Fruit fly (Drosophila melanogaster) whole organism, embryonic: Measurements from ENCODE around the gene CG10470.

ENCODE experiments used
- CG10543 ChIP-seq: fragments of 200-800 bp; sonication (Bioruptor generic); optimal IDR thresholded peaks from 3 replicates; lab custom pipeline; 2017; ENCODE audit warnings: missing biosample characterization, mild to moderate bottlenecking, missing genetic modification characterization, moderate library complexity
- CG10654 ChIP-seq: fragments of 200-800 bp; sonication (Bioruptor generic); optimal IDR thresholded peaks from 2 replicates; lab custom pipeline; 2016; ENCODE audit warnings: missing biosample characterization, missing genetic modification characterization
- CG11504 ChIP-seq: fragments of 200-800 bp; sonication (Bioruptor generic); optimal IDR thresholded peaks from 3 replicates; lab custom pipeline; 2019; ENCODE audit warnings: missing biosample characterization, mild to moderate bottlenecking, missing genetic modification characterization, moderate library complexity
- CG11560 ChIP-seq: fragments of 200-800 bp; sonication (Bioruptor generic); IDR thresholded peaks from 3 replicates; pipeline ENCODE4 v1.3.6; 2022; ENCODE audit warnings: missing biosample characterization, missing genetic modification characterization
- CG12071 ChIP-seq: fragments of 200-800 bp; sonication (Bioruptor generic); optimal IDR thresholded peaks from 3 replicates; lab custom pipeline; 2018; ENCODE audit warnings: missing biosample characterization, mild to moderate bottlenecking, missing genetic modification characterization
- CG14710 ChIP-seq: fragments of 200-800 bp; sonication (Bioruptor generic); optimal IDR thresholded peaks from 3 replicates; lab custom pipeline; 2019; ENCODE audit warnings: missing biosample characterization, mild to moderate bottlenecking, missing genetic modification characterization, moderate library complexity
- CG15073 ChIP-seq: fragments of 200-800 bp; sonication (Bioruptor generic); optimal IDR thresholded peaks from 2 replicates; lab custom pipeline; 2016; ENCODE audit warnings: missing biosample characterization, missing genetic modification characterization
- CG18262 ChIP-seq: fragments of 200-800 bp; optimal IDR thresholded peaks from 3 replicates; lab custom pipeline; 2019; ENCODE audit warnings: missing biosample characterization, mild to moderate bottlenecking, missing genetic modification characterization, moderate library complexity
- CG2129 ChIP-seq: fragments of 200-800 bp; sonication (Bioruptor generic); IDR thresholded peaks from 2 replicates; pipeline ENCODE4 v1.3.6; 2022; ENCODE audit warnings: missing biosample characterization, missing genetic modification characterization; ENCODE audit not compliant: partially characterized antibody
- CG34422 ChIP-seq: fragments of 200-800 bp; sonication (Bioruptor generic); IDR thresholded peaks from 3 replicates; pipeline ENCODE4 v1.3.6; 2022; ENCODE audit warnings: missing biosample characterization, missing genetic modification characterization
- CG4424 ChIP-seq: fragments of 200-800 bp; sonication (Bioruptor generic); optimal IDR thresholded peaks from 3 replicates; lab custom pipeline; 2016; ENCODE audit warnings: missing biosample characterization, missing genetic modification characterization
- CG6175 ChIP-seq: fragments of 200-800 bp; sonication (Bioruptor generic); IDR thresholded peaks from 3 replicates; pipeline ENCODE4 v1.3.6; 2022; ENCODE audit warnings: missing biosample characterization, missing genetic modification characterization
- CG7745 ChIP-seq: fragments of 200-800 bp; sonication (Bioruptor generic); optimal IDR thresholded peaks from 2 replicates; lab custom pipeline; 2018; ENCODE audit warnings: missing biosample characterization, mild to moderate bottlenecking, missing genetic modification characterization, moderate library complexity
- CG7928 ChIP-seq: fragments of 200-800 bp; sonication (Bioruptor generic); optimal IDR thresholded peaks from 2 replicates; lab custom pipeline; 2017; ENCODE audit warnings: missing biosample characterization, mild to moderate bottlenecking, missing genetic modification characterization
- CG8765 ChIP-seq: fragments of 200-800 bp; sonication (Bioruptor generic); IDR thresholded peaks from 2 replicates; pipeline ENCODE4 v1.3.6; 2022; ENCODE audit warnings: missing biosample characterization, missing genetic modification characterization
- CG8924 ChIP-seq: fragments of 200-800 bp; optimal IDR thresholded peaks from 3 replicates; lab custom pipeline; 2019; ENCODE audit warnings: missing biosample characterization, mild to moderate bottlenecking, missing genetic modification characterization, moderate library complexity
- CG9932 ChIP-seq: fragments of 200-800 bp; sonication (Bioruptor generic); IDR thresholded peaks from 2 replicates; pipeline ENCODE4 v1.3.6; 2022; ENCODE audit warnings: missing biosample characterization, missing genetic modification characterization
- CoRest ChIP-seq: fragments of 200-800 bp; sonication (Bioruptor generic); optimal IDR thresholded peaks from 3 replicates; lab custom pipeline; 2018; ENCODE audit warnings: missing biosample characterization, mild to moderate bottlenecking, missing genetic modification characterization, moderate library complexity
- Dll ChIP-seq: fragments of 200-800 bp; sonication (Bioruptor generic); IDR thresholded peaks from 4 replicates; pipeline ENCODE4 v1.3.6; 2022; ENCODE audit warnings: missing biosample characterization, missing genetic modification characterization; ENCODE audit not compliant: partially characterized antibody
- Doc3 ChIP-seq: fragments of 200-800 bp; sonication (Bioruptor generic); IDR thresholded peaks from 3 replicates; pipeline ENCODE4 v1.3.6; 2022; ENCODE audit warnings: missing biosample characterization, missing genetic modification characterization; ENCODE audit not compliant: partially characterized antibody
- Dref ChIP-seq: fragments of 200-800 bp; sonication (Bioruptor generic); IDR thresholded peaks from 2 replicates; pipeline ENCODE4 v1.3.6; 2022; ENCODE audit warnings: missing biosample characterization, missing genetic modification characterization
- E2f2 ChIP-seq: fragments of 200-800 bp; sonication (Bioruptor generic); IDR thresholded peaks from 2 replicates; pipeline ENCODE4 v1.3.6; 2022; ENCODE audit warnings: missing biosample characterization, missing genetic modification characterization
- Elba2 ChIP-seq: fragments of 200-800 bp; sonication (Bioruptor generic); optimal IDR thresholded peaks from 3 replicates; lab custom pipeline; 2016; ENCODE audit warnings: missing biosample characterization, missing genetic modification characterization
- Ets65A ChIP-seq: fragments of 200-800 bp; sonication (Bioruptor generic); peaks from one replicate; lab custom pipeline; 2016; ENCODE audit warnings: missing biosample characterization, missing genetic modification characterization
- HLH3B ChIP-seq: fragments of 200-800 bp; sonication (Bioruptor generic); IDR thresholded peaks from 2 replicates; pipeline ENCODE4 v1.3.6; 2022; ENCODE audit warnings: missing biosample characterization, missing genetic modification characterization
- Lim3 ChIP-seq: fragments of 200-800 bp; sonication (Bioruptor generic); IDR thresholded peaks from 2 replicates; pipeline ENCODE4 v1.3.6; 2022; ENCODE audit warnings: missing biosample characterization, missing genetic modification characterization
- Med ChIP-seq: fragments of 200-800 bp; sonication (Bioruptor generic); peaks from one replicate; lab custom pipeline; 2016; ENCODE audit warnings: missing biosample characterization, missing genetic modification characterization, mild to moderate bottlenecking, inconsistent platforms, moderate library complexity
- NFAT ChIP-seq: fragments of 200-800 bp; sonication (Bioruptor generic); IDR thresholded peaks from 2 replicates; pipeline ENCODE4 v1.3.6; 2022; ENCODE audit warnings: missing biosample characterization, missing genetic modification characterization
- Neu2 ChIP-seq: fragments of 200-800 bp; sonication (Bioruptor generic); optimal IDR thresholded peaks from 3 replicates; lab custom pipeline; 2016; ENCODE audit warnings: missing biosample characterization, missing genetic modification characterization, borderline replicate concordance
- Rfx ChIP-seq: fragments of 200-800 bp; sonication (Bioruptor generic); IDR thresholded peaks from 2 replicates; pipeline ENCODE4 v1.3.6; 2022; ENCODE audit warnings: missing biosample characterization, missing genetic modification characterization
- Sox102F ChIP-seq: fragments of 200-800 bp; sonication (Bioruptor generic); optimal IDR thresholded peaks from 2 replicates; lab custom pipeline; 2018; ENCODE audit warnings: missing biosample characterization, mild to moderate bottlenecking, missing genetic modification characterization, moderate library complexity
- Xbp1 ChIP-seq: fragments of 200-800 bp; sonication (Bioruptor generic); optimal IDR thresholded peaks from 3 replicates; lab custom pipeline; 2016; ENCODE audit warnings: missing biosample characterization, mild to moderate bottlenecking, missing genetic modification characterization
- amos ChIP-seq: fragments of 200-800 bp; sonication (Bioruptor generic); IDR thresholded peaks from 2 replicates; pipeline ENCODE4 v1.3.6; 2022; ENCODE audit warnings: missing biosample characterization, missing genetic modification characterization; ENCODE audit not compliant: partially characterized antibody
- aop ChIP-seq: fragments of 200-800 bp; sonication (Bioruptor generic); IDR thresholded peaks from 2 replicates; pipeline ENCODE4 v1.3.6; 2022; ENCODE audit warnings: missing biosample characterization, missing genetic modification characterization
- ap ChIP-seq: fragments of 200-800 bp; sonication (Bioruptor generic); IDR thresholded peaks from 2 replicates; pipeline ENCODE4 v1.3.6; 2022; ENCODE audit warnings: missing biosample characterization, missing genetic modification characterization
- ato ChIP-seq: fragments of 200-800 bp; sonication (Bioruptor generic); IDR thresholded peaks from 2 replicates; pipeline ENCODE4 v1.3.6; 2022; ENCODE audit warnings: missing biosample characterization, missing genetic modification characterization; ENCODE audit not compliant: partially characterized antibody
- bcd ChIP-seq: fragments of 200-800 bp; sonication (Bioruptor generic); optimal IDR thresholded peaks from 2 replicates; lab custom pipeline; 2017; ENCODE audit warnings: missing biosample characterization, mild to moderate bottlenecking, missing genetic modification characterization
- bigmax ChIP-seq: fragments of 200-800 bp; sonication (Bioruptor generic); optimal IDR thresholded peaks from 2 replicates; lab custom pipeline; 2018; ENCODE audit warnings: missing biosample characterization, mild to moderate bottlenecking, missing genetic modification characterization
- dysf ChIP-seq: fragments of 200-800 bp; sonication (Bioruptor generic); IDR thresholded peaks from 3 replicates; pipeline ENCODE4 v1.3.6; 2022; ENCODE audit warnings: missing biosample characterization, missing genetic modification characterization
- esg ChIP-seq: fragments of 200-800 bp; sonication (Bioruptor generic); conservative IDR thresholded peaks from 2 replicates; pipeline ENCODE4 v1.3.6; 2022; ENCODE audit warnings: missing biosample characterization, missing genetic modification characterization
- ewg ChIP-seq: fragments of 200-800 bp; sonication (Bioruptor generic); optimal IDR thresholded peaks from 3 replicates; lab custom pipeline; 2017; ENCODE audit warnings: mild to moderate bottlenecking, missing biosample characterization, missing genetic modification reagents, missing genetic modification characterization
- hb ChIP-seq: fragments of 200-800 bp; sonication (Bioruptor generic); IDR thresholded peaks from 3 replicates; pipeline ENCODE4 v1.3.6; 2022; ENCODE audit warnings: missing biosample characterization, missing genetic modification characterization; ENCODE audit not compliant: partially characterized antibody
- knrl ChIP-seq: fragments of 200-800 bp; sonication (Bioruptor generic); IDR thresholded peaks from 3 replicates; pipeline ENCODE4 v1.3.6; 2022; ENCODE audit warnings: missing biosample characterization, missing genetic modification characterization; ENCODE audit not compliant: partially characterized antibody
- phol ChIP-seq: fragments of 200-800 bp; sonication (Bioruptor generic); optimal IDR thresholded peaks from 3 replicates; lab custom pipeline; 2018; ENCODE audit warnings: missing biosample characterization, mild to moderate bottlenecking, missing genetic modification characterization, moderate library complexity
- sd ChIP-seq: fragments of 200-800 bp; sonication (Bioruptor generic); optimal IDR thresholded peaks from 3 replicates; lab custom pipeline; 2018; ENCODE audit warnings: missing biosample characterization, mild to moderate bottlenecking, missing genetic modification characterization, moderate library complexity
- toy ChIP-seq: fragments of 200-800 bp; sonication (Bioruptor generic); IDR thresholded peaks from 2 replicates; pipeline ENCODE4 v1.3.6; 2022; ENCODE audit warnings: missing biosample characterization, missing genetic modification characterization
- zfh2 ChIP-seq: fragments of 200-800 bp; sonication (Bioruptor generic); optimal IDR thresholded peaks from 2 replicates; lab custom pipeline; 2016; ENCODE audit warnings: missing biosample characterization, missing genetic modification characterization

The CG10470 gene

DNA sequence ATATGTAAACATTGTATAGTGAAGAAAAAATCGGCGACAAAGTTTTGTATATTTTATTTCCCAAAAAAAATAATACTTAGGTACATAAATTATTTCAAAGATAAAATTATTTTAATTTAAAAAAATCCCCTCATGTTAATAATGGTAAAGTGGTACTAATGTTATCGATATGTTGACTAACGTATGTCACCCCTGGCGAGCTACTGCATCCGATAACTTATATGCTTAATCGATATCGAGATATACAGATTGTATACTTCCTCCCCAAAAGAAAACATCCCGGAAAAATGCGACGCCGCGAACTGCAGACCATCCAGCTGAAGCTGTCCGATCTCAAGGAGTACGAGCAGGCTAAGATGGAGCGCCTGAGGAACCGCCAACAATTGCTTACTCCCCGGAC lies 15.8 kb downstream of the CG10470 start, which contains the start of gene CG17343 (continued):
- TF ChIP-seq CG14710 (tag; lab: Kevin White, UChicago) (peak; percentile 24), hb (GFP tag; lab: Robert Waterston, UW) (peak; percentile 98), CG2129 (GFP tag; lab: Robert Waterston, UW) (peak; percentile 32; the same call in 1 of the 2 replicates), ewg (GFP tag; lab: Kevin White, UChicago) (no peak), ato (GFP tag; lab: Robert Waterston, UW) (peak; percentile 98), bigmax (GFP tag; lab: Kevin White, UChicago) (no peak), knrl (GFP tag; lab: Robert Waterston, UW) (peak; percentile 72; the same call in 2 of the 3 replicates), phol (tag; lab: Kevin White, UChicago) (no peak), Doc3 (GFP tag; lab: Robert Waterston, UW) (peak; percentile 77), Med (peak; percentile 40), E2f2 (GFP tag; lab: Robert Waterston, UW) (peak; percentile 53), CG4424 (no peak), CG7928 (GFP tag; lab: Kevin White, UChicago) (peak; percentile 81), Dref (GFP tag; lab: Robert Waterston, UW) (peak; percentile 91), CG6175 (no peak)

DNA sequence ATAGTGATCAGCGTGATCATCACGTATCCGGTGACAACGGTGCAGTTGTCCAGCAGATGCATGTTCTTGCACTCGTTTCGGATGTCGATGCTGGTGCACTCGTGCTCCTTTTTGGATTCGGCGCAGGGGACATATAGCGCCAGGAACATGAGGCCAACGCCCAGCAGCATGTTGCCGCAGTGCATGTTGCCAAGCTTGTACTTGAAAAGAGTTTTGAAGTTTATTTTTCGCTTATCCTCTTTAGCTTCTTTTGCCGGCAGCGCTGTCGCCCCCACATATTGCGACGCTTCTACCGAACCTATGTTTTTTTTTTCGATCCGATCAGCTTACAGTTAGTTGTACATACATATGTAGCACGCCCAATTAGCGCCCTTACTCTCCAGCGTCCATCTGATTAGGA lies 19.5 kb downstream of the CG10470 start:
- peak; percentile 36; the same call in 1 of the 2 replicates for TF ChIP-seq Lim3 (GFP tag; lab: Robert Waterston, UW)
- TF ChIP-seq Dll (GFP tag; lab: Robert Waterston, UW): 0 out of 4 replicates have a peak, but pooled peaks have one; percentile 39
- TF ChIP-seq CG11504 (tag; lab: Kevin White, UChicago): peak; percentile 94
- 0 out of 2 replicates have a peak, but pooled peaks have one; percentile 7 for TF ChIP-seq HLH3B (GFP tag; lab: Robert Waterston, UW)
- TF ChIP-seq aop: no peak
- no peak for TF ChIP-seq CG12071 (GFP tag; lab: Kevin White, UChicago)

DNA sequence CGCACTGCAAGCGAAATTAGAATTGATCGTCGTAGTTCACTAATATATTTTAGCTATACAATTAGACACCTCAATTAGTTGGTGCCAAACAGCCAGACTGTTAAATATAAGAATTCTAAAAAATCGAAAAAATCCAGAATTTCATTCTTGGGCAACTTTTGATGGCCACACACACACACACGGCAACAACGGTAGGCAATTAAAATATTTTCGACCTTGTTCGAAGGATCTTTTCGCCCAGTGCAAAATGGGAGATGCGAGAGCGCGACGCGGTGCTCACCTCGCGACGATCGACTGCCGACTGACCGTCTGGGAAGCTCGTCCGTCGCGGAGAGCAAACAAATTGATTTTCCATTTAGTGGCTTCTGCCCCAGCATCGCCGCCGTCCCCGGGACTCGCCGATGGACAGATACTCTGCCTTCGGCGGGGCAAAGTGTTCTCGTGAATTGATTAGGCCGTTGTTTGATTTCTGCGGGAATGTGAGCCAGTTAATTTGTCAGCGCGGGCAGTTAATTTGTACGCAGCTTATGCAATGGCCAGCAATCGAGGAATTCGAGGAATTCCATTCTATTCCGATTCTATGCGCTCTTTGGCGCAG lies 20.8 kb downstream of the CG10470 start, which contains the start of gene CG10702:
Gene CG10702, minus strand, starts transcription at position 304 of the 598 bp plus-strand sequence.
- TF ChIP-seq esg (no peak), CG18262 (tag; lab: Kevin White, UChicago) (no peak), NFAT (GFP tag; lab: Robert Waterston, UW) (0 out of 2 replicates have a peak, but pooled peaks have one; percentile 13), CG10543 (GFP tag; lab: Kevin White, UChicago) (no peak), Neu2 (GFP tag; lab: Kevin White, UChicago) (no peak), Ets65A (peak; percentile 91), CG9932 (0 out of 2 replicates have a peak, but pooled peaks have one; percentile 13), Rfx (GFP tag; lab: Robert Waterston, UW) (peak; percentile 62), zfh2 (peak; percentile 31), CG10654 (GFP tag; lab: Kevin White, UChicago) (no peak), Xbp1 (no peak), bcd (GFP tag; lab: Kevin White, UChicago) (peak; percentile 20), CG7745 (tag; lab: Kevin White, UChicago) (no peak), Sox102F (GFP tag; lab: Kevin White, UChicago) (peak; percentile 15), toy (GFP tag; lab: Robert Waterston, UW) (no peak), dysf (GFP tag; lab: Robert Waterston, UW) (peak; percentile 18; the same call in 1 of the 3 replicates), CoRest (tag; lab: Kevin White, UChicago) (no peak), sd (tag; lab: Kevin White, UChicago) (no peak), CG8765 (no peak), Elba2 (GFP tag; lab: Kevin White, UChicago) (no peak), Med (peak; percentile 70), CG11560 (tag; lab: Robert Waterston, UW) (no peak), CG34422 (GFP tag; lab: Robert Waterston, UW) (no peak), ap (GFP tag; lab: Robert Waterston, UW) (no peak), CG8924 (tag; lab: Kevin White, UChicago) (no peak), amos (GFP tag; lab: Robert Waterston, UW) (peak; percentile 17; the same call in 1 of the 2 replicates), CG15073 (GFP tag; lab: Kevin White, UChicago) (no peak)
